Fruit fly (Drosophila melanogaster): ENCODE data around the gene Tmem214.

dm6 chr2L:10987370-10987853, 17.3 kb upstream of the Tmem214 start, which contains the start of the genes piwi and CG12253:
- TF ChIP-seq ovo (GFP tag; optimal IDR thresholded peaks at IDR 0.05): no peak
- TF ChIP-seq pad (GFP tag; optimal IDR thresholded peaks at IDR 0.05): no peak
